Fruit fly (Drosophila melanogaster) whole organism, embryonic: ENCODE measurements around the gene Ctr1B.

Experiments used
- ATbp ChIP-seq: fragments of 200-800 bp; sonication (Bioruptor generic); optimal IDR thresholded peaks from 2 replicates; lab custom pipeline; 2017; ENCODE audit warnings: missing biosample characterization, mild to moderate bottlenecking, missing genetic modification characterization, missing genetic modification reagents
- Adf1 ChIP-seq: fragments of 200-800 bp; sonication (Bioruptor generic); IDR thresholded peaks from 2 replicates; pipeline ENCODE4 v1.3.6; 2022; ENCODE audit warnings: missing biosample characterization, missing genetic modification characterization
- Asciz ChIP-seq: fragments of 200-800 bp; sonication (Bioruptor generic); optimal IDR thresholded peaks from 2 replicates; lab custom pipeline; 2017; ENCODE audit warnings: missing biosample characterization, mild to moderate bottlenecking, missing genetic modification characterization, missing genetic modification reagents
- B-H1 ChIP-seq: fragments of 200-800 bp; sonication (Bioruptor generic); IDR thresholded peaks from 3 replicates; pipeline ENCODE4 v1.3.6; 2022; ENCODE audit warnings: missing biosample characterization, missing genetic modification characterization
- CG10209 ChIP-seq: fragments of 200-800 bp; sonication (Bioruptor generic); optimal IDR thresholded peaks from 3 replicates; lab custom pipeline; 2017; ENCODE audit warnings: missing biosample characterization, mild to moderate bottlenecking, missing genetic modification characterization, missing genetic modification reagents
- CG11093 ChIP-seq: fragments of 200-800 bp; sonication (Bioruptor generic); IDR thresholded peaks from 3 replicates; pipeline ENCODE4 v1.3.6; 2022; ENCODE audit warnings: missing biosample characterization, missing genetic modification characterization
- CG11695 ChIP-seq: fragments of 200-800 bp; sonication (Bioruptor generic); IDR thresholded peaks from 3 replicates; pipeline ENCODE4 v1.3.6; 2022; ENCODE audit warnings: missing biosample characterization, missing genetic modification characterization
- CG11696 ChIP-seq: fragments of 200-800 bp; sonication (Bioruptor generic); IDR thresholded peaks from 2 replicates; pipeline ENCODE4 v1.3.6; 2022; ENCODE audit warnings: missing biosample characterization, missing genetic modification characterization
- CG12236 ChIP-seq: fragments of 200-800 bp; sonication (Bioruptor generic); optimal IDR thresholded peaks from 2 replicates; lab custom pipeline; 2016; ENCODE audit warnings: missing biosample characterization, missing genetic modification characterization
- CG13424 ChIP-seq: fragments of 200-800 bp; sonication (Bioruptor generic); optimal IDR thresholded peaks from 2 replicates; lab custom pipeline; 2019; ENCODE audit warnings: missing biosample characterization, mild to moderate bottlenecking, missing genetic modification characterization, moderate library complexity
- CG13775 ChIP-seq: fragments of 200-800 bp; sonication (Bioruptor generic); optimal IDR thresholded peaks from 3 replicates; lab custom pipeline; 2017; ENCODE audit warnings: missing biosample characterization, mild to moderate bottlenecking, missing genetic modification characterization
- CG14965 ChIP-seq: fragments of 200-800 bp; sonication (Bioruptor generic); optimal IDR thresholded peaks from 2 replicates; lab custom pipeline; 2016; ENCODE audit warnings: missing biosample characterization, missing genetic modification characterization, borderline replicate concordance
- CG15601 ChIP-seq: fragments of 200-800 bp; sonication (Bioruptor generic); optimal IDR thresholded peaks from 3 replicates; lab custom pipeline; 2019; ENCODE audit warnings: missing biosample characterization, mild to moderate bottlenecking, missing genetic modification characterization, moderate library complexity
- CG1647 ChIP-seq: fragments of 200-800 bp; sonication (Bioruptor generic); optimal IDR thresholded peaks from 3 replicates; lab custom pipeline; 2016; ENCODE audit warnings: missing biosample characterization, missing genetic modification characterization
- CG17359 ChIP-seq: fragments of 200-800 bp; sonication (Bioruptor generic); optimal IDR thresholded peaks from 3 replicates; lab custom pipeline; 2018; ENCODE audit warnings: missing biosample characterization, mild to moderate bottlenecking, missing genetic modification characterization, moderate library complexity
- CG17361 ChIP-seq: fragments of 200-800 bp; sonication (Bioruptor generic); IDR thresholded peaks from 3 replicates; pipeline ENCODE4 v1.3.6; 2022; ENCODE audit warnings: missing biosample characterization, missing genetic modification characterization
- CG18262 ChIP-seq: fragments of 200-800 bp; optimal IDR thresholded peaks from 3 replicates; lab custom pipeline; 2019; ENCODE audit warnings: missing biosample characterization, mild to moderate bottlenecking, missing genetic modification characterization, moderate library complexity
- CG32772 ChIP-seq: fragments of 200-800 bp; sonication (Bioruptor generic); IDR thresholded peaks from 2 replicates; pipeline ENCODE4 v1.3.6; 2022; ENCODE audit warnings: missing biosample characterization, missing genetic modification characterization
- CG3838 ChIP-seq: fragments of 200-800 bp; sonication (Bioruptor generic); optimal IDR thresholded peaks from 3 replicates; lab custom pipeline; 2016; ENCODE audit warnings: missing biosample characterization, missing genetic modification characterization
- CG4820 ChIP-seq: fragments of 200-800 bp; sonication (Bioruptor generic); optimal IDR thresholded peaks from 3 replicates; lab custom pipeline; 2016; ENCODE audit warnings: missing biosample characterization, missing genetic modification characterization
- CG6175 ChIP-seq: fragments of 200-800 bp; sonication (Bioruptor generic); IDR thresholded peaks from 3 replicates; pipeline ENCODE4 v1.3.6; 2022; ENCODE audit warnings: missing biosample characterization, missing genetic modification characterization
- CG6254 ChIP-seq: fragments of 200-800 bp; sonication (Bioruptor generic); optimal IDR thresholded peaks from 3 replicates; lab custom pipeline; 2017; ENCODE audit warnings: mild to moderate bottlenecking, missing biosample characterization, missing genetic modification reagents, missing genetic modification characterization
- CG6272 ChIP-seq: fragments of 200-800 bp; sonication (Bioruptor generic); IDR thresholded peaks from 2 replicates; pipeline ENCODE4 v1.3.6; 2022; ENCODE audit warnings: missing biosample characterization, missing genetic modification characterization
- CG7928 ChIP-seq: fragments of 200-800 bp; sonication (Bioruptor generic); optimal IDR thresholded peaks from 2 replicates; lab custom pipeline; 2017; ENCODE audit warnings: missing biosample characterization, mild to moderate bottlenecking, missing genetic modification characterization
- CG8359 ChIP-seq: fragments of 200-800 bp; sonication (Bioruptor generic); optimal IDR thresholded peaks from 2 replicates; lab custom pipeline; 2017; ENCODE audit warnings: missing biosample characterization, mild to moderate bottlenecking, missing genetic modification characterization, borderline replicate concordance
- CG9215 ChIP-seq: fragments of 200-800 bp; sonication (Bioruptor generic); IDR thresholded peaks from 2 replicates; pipeline ENCODE4 v1.3.6; 2022; ENCODE audit warnings: missing biosample characterization, missing genetic modification characterization
- CG9727 ChIP-seq: fragments of 200-800 bp; sonication (Bioruptor generic); optimal IDR thresholded peaks from 3 replicates; lab custom pipeline; 2017; ENCODE audit warnings: missing biosample characterization, mild to moderate bottlenecking, missing genetic modification characterization
- CG9876 ChIP-seq: fragments of 200-800 bp; sonication (Bioruptor generic); optimal IDR thresholded peaks from 2 replicates; lab custom pipeline; 2016; ENCODE audit warnings: missing biosample characterization, missing genetic modification characterization
- D19B ChIP-seq: fragments of 200-800 bp; sonication (Bioruptor generic); optimal IDR thresholded peaks from 2 replicates; lab custom pipeline; 2017; ENCODE audit warnings: missing biosample characterization, mild to moderate bottlenecking, missing genetic modification characterization
- Deaf1 ChIP-seq: fragments of 200-800 bp; optimal IDR thresholded peaks from 3 replicates; lab custom pipeline; 2019; ENCODE audit warnings: missing biosample characterization, mild to moderate bottlenecking, missing genetic modification characterization, moderate library complexity
- E2f2 ChIP-seq: fragments of 200-800 bp; sonication (Bioruptor generic); IDR thresholded peaks from 2 replicates; pipeline ENCODE4 v1.3.6; 2022; ENCODE audit warnings: missing biosample characterization, missing genetic modification characterization
- Hey ChIP-seq: fragments of 200-800 bp; sonication (Bioruptor generic); optimal IDR thresholded peaks from 3 replicates; lab custom pipeline; 2018; ENCODE audit warnings: missing biosample characterization, mild to moderate bottlenecking, missing genetic modification characterization
- Med ChIP-seq: fragments of 200-800 bp; sonication (Bioruptor generic); peaks from one replicate; lab custom pipeline; 2016; ENCODE audit warnings: missing biosample characterization, missing genetic modification characterization, mild to moderate bottlenecking, inconsistent platforms, moderate library complexity
- Nf-YB ChIP-seq: fragments of 200-800 bp; sonication (Bioruptor generic); optimal IDR thresholded peaks from 3 replicates; lab custom pipeline; 2019; ENCODE audit warnings: missing biosample characterization, mild to moderate bottlenecking, missing genetic modification characterization, moderate library complexity
- Sox102F ChIP-seq: fragments of 200-800 bp; sonication (Bioruptor generic); optimal IDR thresholded peaks from 2 replicates; lab custom pipeline; 2018; ENCODE audit warnings: missing biosample characterization, mild to moderate bottlenecking, missing genetic modification characterization, moderate library complexity
- az2 ChIP-seq: fragments of 200-800 bp; sonication (Bioruptor generic); optimal IDR thresholded peaks from 3 replicates; lab custom pipeline; 2016; ENCODE audit warnings: missing biosample characterization, missing genetic modification characterization
- br ChIP-seq: fragments of >200 bp; optimal IDR thresholded peaks from 2 replicates; lab custom pipeline; 2017
- bsh ChIP-seq, 2 experiments: fragments of 200-800 bp; sonication (Bioruptor generic); optimal IDR thresholded peaks; 2 replicates each; lab custom pipeline; 2017 to 2018; ENCODE audit warnings: mild to moderate bottlenecking in 2 of 2, missing biosample characterization in 2 of 2, missing genetic modification characterization in 2 of 2, moderate library complexity in 1 of 2
- chn ChIP-seq: fragments of 200-800 bp; sonication (Bioruptor generic); optimal IDR thresholded peaks from 2 replicates; lab custom pipeline; 2016; ENCODE audit warnings: missing biosample characterization, missing genetic modification characterization
- croc ChIP-seq: fragments of 200-800 bp; sonication (Bioruptor generic); conservative IDR thresholded peaks from 3 replicates; pipeline ENCODE4 v1.3.6; 2022; ENCODE audit warnings: missing biosample characterization, missing genetic modification characterization
- gcm ChIP-seq: fragments of 200-800 bp; sonication (Bioruptor generic); optimal IDR thresholded peaks from 2 replicates; lab custom pipeline; 2019; ENCODE audit warnings: missing biosample characterization, mild to moderate bottlenecking, missing genetic modification characterization, moderate library complexity
- h ChIP-seq: fragments of >200 bp; optimal IDR thresholded peaks from 2 replicates; lab custom pipeline; 2017
- hbn ChIP-seq: fragments of 200-800 bp; sonication (Bioruptor generic); IDR thresholded peaks from 2 replicates; pipeline ENCODE4 v1.3.6; 2022; ENCODE audit warnings: missing biosample characterization, missing genetic modification characterization; ENCODE audit not compliant: partially characterized antibody
- inv ChIP-seq: fragments of 200-800 bp; sonication (Bioruptor generic); IDR thresholded peaks from 2 replicates; pipeline ENCODE4 v1.3.6; 2022; ENCODE audit warnings: missing biosample characterization, missing genetic modification characterization; ENCODE audit not compliant: partially characterized antibody
- lbe ChIP-seq: fragments of 200-800 bp; sonication (Bioruptor generic); optimal IDR thresholded peaks from 2 replicates; lab custom pipeline; 2016; ENCODE audit warnings: missing biosample characterization, mild to moderate bottlenecking, missing genetic modification characterization
- nmo ChIP-seq: fragments of 200-800 bp; sonication (Bioruptor generic); optimal IDR thresholded peaks from 2 replicates; lab custom pipeline; 2018; ENCODE audit warnings: missing biosample characterization, mild to moderate bottlenecking, missing genetic modification characterization, moderate library complexity
- pros ChIP-seq: fragments of 200-800 bp; sonication (Bioruptor generic); optimal IDR thresholded peaks from 3 replicates; lab custom pipeline; 2019; ENCODE audit warnings: missing biosample characterization, mild to moderate bottlenecking, missing genetic modification characterization, moderate library complexity
- pzg ChIP-seq: fragments of 200-800 bp; sonication (Bioruptor generic); optimal IDR thresholded peaks from 3 replicates; lab custom pipeline; 2018; ENCODE audit warnings: missing biosample characterization, mild to moderate bottlenecking, missing genetic modification characterization, moderate library complexity
- sisA ChIP-seq: fragments of 200-800 bp; sonication (Bioruptor generic); IDR thresholded peaks from 2 replicates; pipeline ENCODE4 v1.3.6; 2022; ENCODE audit warnings: missing biosample characterization, missing genetic modification characterization
- tna ChIP-seq: fragments of 200-800 bp; sonication (Bioruptor generic); IDR thresholded peaks from 2 replicates; pipeline ENCODE4 v1.3.6; 2022; ENCODE audit warnings: missing biosample characterization, missing genetic modification characterization; ENCODE audit not compliant: partially characterized antibody
- ttk ChIP-seq: fragments of 200-800 bp; sonication (Bioruptor generic); IDR thresholded peaks from 2 replicates; pipeline ENCODE4 v2.1.2; 2022; ENCODE audit warnings: missing biosample characterization, missing genetic modification characterization
- zfh1 ChIP-seq: fragments of 200-800 bp; sonication (Bioruptor generic); IDR thresholded peaks from 3 replicates; pipeline ENCODE4 v1.3.6; 2022; ENCODE audit warnings: missing biosample characterization, missing genetic modification characterization

Gene Ctr1B

DNA sequence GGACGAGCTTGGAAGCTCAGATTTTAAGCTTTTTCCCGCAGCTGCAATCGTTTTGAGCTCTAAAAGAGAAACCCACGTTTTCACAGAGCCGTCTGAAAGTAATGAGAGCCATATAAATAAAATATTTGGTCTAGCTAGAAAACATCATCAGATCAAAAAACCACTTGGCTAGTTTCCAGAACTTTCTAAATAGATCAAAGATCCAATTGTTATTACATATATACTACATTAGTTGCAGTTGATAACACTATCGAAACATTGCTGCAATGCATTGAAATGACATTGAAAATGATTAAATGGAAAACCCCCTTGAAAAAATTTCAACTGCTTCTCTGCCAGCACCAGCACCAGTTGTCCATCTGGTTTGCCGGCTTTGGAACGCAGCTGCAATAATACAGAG is 37.6 kb downstream of the Ctr1B start (continued):
- peak; percentile 43 for TF ChIP-seq CG17359 (tag; lab: Kevin White, UChicago)
- no peak for TF ChIP-seq CG18262 (tag; lab: Kevin White, UChicago)
- TF ChIP-seq pzg (GFP tag; lab: Kevin White, UChicago) = no peak
- TF ChIP-seq gcm (GFP tag; lab: Kevin White, UChicago) = no peak
- no peak for TF ChIP-seq tna (GFP tag; lab: Robert Waterston, UW)
- TF ChIP-seq inv (GFP tag; lab: Robert Waterston, UW) = no peak
- no peak for TF ChIP-seq br (lab: Kevin White, UChicago)
- TF ChIP-seq CG11696 = no peak
- TF ChIP-seq hbn (GFP tag; lab: Robert Waterston, UW) = no peak
- no peak for TF ChIP-seq CG17361
- no peak for TF ChIP-seq CG12236
- no peak for TF ChIP-seq CG6254 (GFP tag; lab: Kevin White, UChicago)
- peak; percentile 47 for TF ChIP-seq Asciz (GFP tag; lab: Kevin White, UChicago)
- no peak for TF ChIP-seq lbe (GFP tag; lab: Kevin White, UChicago)
- TF ChIP-seq CG11695 = no peak
- TF ChIP-seq D19B (GFP tag; lab: Kevin White, UChicago) = no peak
- no peak for TF ChIP-seq Deaf1 (tag; lab: Kevin White, UChicago)
- TF ChIP-seq Adf1 (GFP tag; lab: Robert Waterston, UW) = no peak
- TF ChIP-seq E2f2 (GFP tag; lab: Robert Waterston, UW) = no peak
- peak; percentile 78 for TF ChIP-seq Med
- peak; percentile 31; the same call in 2 of the 3 replicates for TF ChIP-seq zfh1 (GFP tag; lab: Robert Waterston, UW)
- no peak for TF ChIP-seq Hey (tag; lab: Kevin White, UChicago)
- no peak for TF ChIP-seq az2 (GFP tag; lab: Kevin White, UChicago)
- TF ChIP-seq CG9215 = no peak
- no peak for TF ChIP-seq CG8359 (GFP tag; lab: Kevin White, UChicago)
- no peak for TF ChIP-seq Nf-YB (GFP tag; lab: Kevin White, UChicago)
- no peak for TF ChIP-seq CG13775 (GFP tag; lab: Kevin White, UChicago)
- peak; percentile 21; the same call in 1 of the 3 replicates for TF ChIP-seq B-H1 (GFP tag; lab: Robert Waterston, UW)
- TF ChIP-seq CG6272 (GFP tag; lab: Robert Waterston, UW) = no peak
- TF ChIP-seq CG14965 (GFP tag; lab: Kevin White, UChicago) = no peak
- peak; percentile 62 for TF ChIP-seq CG13424
- TF ChIP-seq CG32772 (GFP tag; lab: Robert Waterston, UW) = no peak
- no peak for TF ChIP-seq CG6175 (GFP tag; lab: Robert Waterston, UW)
- TF ChIP-seq pros (GFP tag; lab: Kevin White, UChicago) = no peak
- TF ChIP-seq ttk (GFP tag; lab: Robert Waterston, UW) = no peak
- TF ChIP-seq CG3838 = no peak
- no peak; the same call in 2 of the 3 replicates for TF ChIP-seq croc (GFP tag; lab: Robert Waterston, UW)
- no peak for TF ChIP-seq CG9876 (GFP tag; lab: Kevin White, UChicago)
- no peak for TF ChIP-seq CG4820
- no peak for TF ChIP-seq CG1647
- peak; percentile 13 for TF ChIP-seq nmo
- peak; percentile 74 for TF ChIP-seq Sox102F (GFP tag; lab: Kevin White, UChicago)
- TF ChIP-seq bsh (GFP tag; optimal IDR thresholded peaks at IDR 0.05; lab: Kevin White, UChicago) = peak in 1 of 2 experiments; percentile 10
- TF ChIP-seq h (lab: Kevin White, UChicago) = no peak
- no peak for TF ChIP-seq CG15601 (tag; lab: Kevin White, UChicago)
- no peak for TF ChIP-seq CG9727
- no peak for TF ChIP-seq chn (GFP tag; lab: Kevin White, UChicago)
- TF ChIP-seq CG10209 (GFP tag; lab: Kevin White, UChicago) = no peak
- peak; percentile 41; the same call in 1 of the 2 replicates for TF ChIP-seq sisA
- TF ChIP-seq CG7928 (GFP tag; lab: Kevin White, UChicago) = no peak
- TF ChIP-seq CG11093 (GFP tag; lab: Robert Waterston, UW) = no peak
- TF ChIP-seq ATbp = peak; percentile 5
